Fruit fly (Drosophila melanogaster) whole organism, wandering third instar larva: ENCODE results near the gene CG34258.

Source experiments
- Abd-B ChIP-seq: fragments of >200 bp; optimal IDR thresholded peaks from 2 replicates; lab custom pipeline; 2017; ENCODE audit warnings: missing biosample characterization, missing genetic modification characterization
- CG9705 ChIP-seq: fragments of 200-800 bp; sonication (Bioruptor generic); optimal IDR thresholded peaks from 2 replicates; lab custom pipeline; 2018; ENCODE audit warnings: missing biosample characterization, mild to moderate bottlenecking, missing genetic modification characterization
- Dfd ChIP-seq: fragments of >200 bp; optimal IDR thresholded peaks from 2 replicates; lab custom pipeline; 2017; ENCODE audit warnings: missing biosample characterization, missing genetic modification characterization
- Mio ChIP-seq: sonication (Bioruptor generic); optimal IDR thresholded peaks from 2 replicates; lab custom pipeline; 2016; ENCODE audit warnings: missing biosample characterization, missing genetic modification characterization
- N ChIP-seq: fragments of >200 bp; optimal IDR thresholded peaks from 2 replicates; lab custom pipeline; 2018; ENCODE audit warnings: missing biosample characterization, missing external identifiers, missing genetic modification characterization
- Vsx2 ChIP-seq: fragments of 200-300, 225-300 bp; sonication (Bioruptor generic); optimal IDR thresholded peaks from 2 replicates; lab custom pipeline; 2018; ENCODE audit warnings: missing biosample characterization, missing genetic modification characterization; ENCODE audit not compliant: partially characterized antibody
- brk ChIP-seq: fragments of 200-800 bp; sonication (Bioruptor generic); optimal IDR thresholded peaks from 2 replicates; lab custom pipeline; 2016; ENCODE audit warnings: missing biosample characterization, mild to moderate bottlenecking, missing genetic modification characterization
- fru ChIP-seq: fragments of 200-800 bp; sonication (Bioruptor generic); optimal IDR thresholded peaks from 3 replicates; lab custom pipeline; 2016; ENCODE audit warnings: missing biosample characterization, mild to moderate bottlenecking, missing genetic modification characterization
- h ChIP-seq: fragments of 200-800 bp; sonication (Bioruptor generic); optimal IDR thresholded peaks from 3 replicates; lab custom pipeline; 2016; ENCODE audit warnings: missing biosample characterization, mild to moderate bottlenecking, missing genetic modification characterization
- jim ChIP-seq: fragments of 175-275, 200-325 bp; sonication (Bioruptor generic); optimal IDR thresholded peaks from 2 replicates; lab custom pipeline; 2016; ENCODE audit warnings: missing biosample characterization, mild to moderate bottlenecking, missing genetic modification characterization
- psq ChIP-seq: fragments of 200-800 bp; sonication (Bioruptor generic); optimal IDR thresholded peaks from 3 replicates; lab custom pipeline; 2017; ENCODE audit warnings: missing biosample characterization, mild to moderate bottlenecking, missing genetic modification characterization, moderate library complexity
- tai ChIP-seq: sonication (Bioruptor generic); optimal IDR thresholded peaks from 2 replicates; lab custom pipeline; 2016; ENCODE audit warnings: missing biosample characterization, missing genetic modification characterization

DNA sequence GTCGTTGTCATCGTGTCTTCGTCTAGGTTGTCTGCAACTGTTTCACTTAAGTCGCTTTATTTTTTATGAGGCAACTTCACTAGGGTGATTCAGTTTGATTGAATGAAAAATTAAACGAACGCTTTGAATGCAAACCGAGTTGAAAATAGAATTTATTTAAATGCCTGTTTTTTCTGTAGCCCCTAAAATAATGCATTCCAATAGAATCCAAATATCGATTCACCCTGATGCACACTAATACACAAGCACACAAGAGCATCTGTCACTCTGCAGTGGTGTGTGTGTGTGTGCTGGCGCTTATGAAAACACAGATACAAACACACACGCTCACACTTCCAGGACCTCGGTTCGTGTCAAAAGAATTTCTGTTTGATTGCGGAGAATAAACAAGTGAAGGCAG lies 10.0 kb upstream of the CG34258 start:
- TF ChIP-seq psq (GFP tag; lab: Kevin White, UChicago) (no peak), Dfd (GFP tag; lab: Kevin White, UChicago) (no peak), Mio (GFP tag; lab: Kevin White, UChicago) (no peak), Vsx2 (GFP tag; lab: Kevin White, UChicago) (no peak), jim (GFP tag; lab: Kevin White, UChicago) (no peak), fru (GFP tag; lab: Kevin White, UChicago) (no peak), CG9705 (no peak), Abd-B (GFP tag; lab: Kevin White, UChicago) (no peak), h (GFP tag; lab: Kevin White, UChicago) (no peak), N (GFP tag; lab: Kevin White, UChicago) (no peak), tai (GFP tag; lab: Kevin White, UChicago) (no peak), brk (no peak)
